Fruit fly (Drosophila melanogaster): Measurements from ENCODE around the gene CG46468.

- TF ChIP-seq CG8478 (optimal IDR thresholded peaks at IDR 0.05): no peak
- TF ChIP-seq pan (optimal IDR thresholded peaks at IDR 0.05): no peak
Observed at dm6 chr2L:9569588-9570434, 4.6 kb upstream of the CG46468 start.
